Worm (Caenorhabditis elegans): ENCODE data around the gene H08J19.1.

H08J19.1 gene

ce11 chrX:15610527-15611091 is 32.1 kb upstream of the H08J19.1 start:
- TF ChIP-seq Y67H2A.10 (GFP tag; conservative IDR thresholded peaks at IDR 0.05) (no peak), ztf-18 (tag; optimal IDR thresholded peaks at IDR 0.05) (no peak), hmg-20 (GFP tag; IDR thresholded peaks at IDR 0.05) (0 out of 2 replicates have a peak, but pooled peaks have one; percentile 16), K11D2.4 (GFP tag; IDR thresholded peaks at IDR 0.05) (no peak), snpc-3.4 (tag; optimal IDR thresholded peaks at IDR 0.05) (no peak), dpl-1 (GFP tag; optimal IDR thresholded peaks at IDR 0.05) (no peak), lin-54 (GFP tag; optimal IDR thresholded peaks at IDR 0.05) (peak; percentile 15), lir-1 (GFP tag; conservative IDR thresholded peaks at IDR 0.05) (no peak), rcor-1 (GFP tag; IDR thresholded peaks at IDR 0.05) (peak; percentile 52), Y95B8A.8 (GFP tag; IDR thresholded peaks at IDR 0.05) (0 out of 2 replicates have a peak, but pooled peaks have one; percentile 24), ccch-3 (GFP tag; optimal IDR thresholded peaks at IDR 0.05) (no peak), ztf-3 (GFP tag; optimal IDR thresholded peaks at IDR 0.05) (no peak), let-607 (tag; optimal IDR thresholded peaks at IDR 0.05) (peak; percentile 59 to 72), madf-6 (GFP tag; IDR thresholded peaks at IDR 0.05) (no peak), sdz-38 (tag; optimal IDR thresholded peaks at IDR 0.05) (peak; percentile 51), tbx-9 (tag; optimal IDR thresholded peaks at IDR 0.05; ENCODE audit: borderline replicate concordance) (no peak), mel-28 (tag; optimal IDR thresholded peaks at IDR 0.05; ENCODE audit: borderline replicate concordance) (no peak), die-1 (tag; optimal IDR thresholded peaks at IDR 0.05) (no peak), nfya-1 (tag; optimal IDR thresholded peaks at IDR 0.05; ENCODE audit: borderline replicate concordance, insufficient read depth) (no peak), attf-3 (GFP tag; conservative IDR thresholded peaks at IDR 0.05) (no peak), F22D6.2 (tag; optimal IDR thresholded peaks at IDR 0.05) (no peak), hlh-12 (tag; optimal IDR thresholded peaks at IDR 0.05) (no peak), sptf-2 (GFP tag; optimal IDR thresholded peaks at IDR 0.05) (no peak), madf-10 (tag; optimal IDR thresholded peaks at IDR 0.05) (peak; percentile 68), ama-1 (optimal IDR thresholded peaks at IDR 0.05) (no peak), ama-1 (GFP tag; optimal IDR thresholded peaks at IDR 0.05) (peak in 1 of 2 experiments; percentile 76), nhr-80 (tag; optimal IDR thresholded peaks at IDR 0.05) (peak; percentile 98), T26A5.8 (tag; optimal IDR thresholded peaks at IDR 0.05) (no peak), tlf-1 (GFP tag; optimal IDR thresholded peaks at IDR 0.05) (peak; percentile 46), T07F8.4 (tag; optimal IDR thresholded peaks at IDR 0.05) (no peak), ceh-79 (tag; optimal IDR thresholded peaks at IDR 0.05) (no peak), athp-1 (tag; optimal IDR thresholded peaks at IDR 0.05) (no peak), mxl-1 (tag; optimal IDR thresholded peaks at IDR 0.05) (no peak), nfyb-1 (GFP tag; IDR thresholded peaks at IDR 0.05) (peak; percentile 81; the same call in 1 of the 2 replicates), F55B11.4 (tag; optimal IDR thresholded peaks at IDR 0.05; ENCODE audit: borderline replicate concordance, insufficient read depth) (no peak), F37B4.10 (GFP tag; IDR thresholded peaks at IDR 0.05) (no peak), lin-26 (GFP tag; IDR thresholded peaks at IDR 0.05) (no peak), mcd-1 (GFP tag; IDR thresholded peaks at IDR 0.05) (no peak), nhr-179 (tag; optimal IDR thresholded peaks at IDR 0.05) (no peak), ceh-100 (GFP tag; IDR thresholded peaks at IDR 0.05) (no peak), nhr-120 (GFP tag; IDR thresholded peaks at IDR 0.05) (no peak), ekl-4 (GFP tag; IDR thresholded peaks at IDR 0.05) (no peak), efl-1 (GFP tag; optimal IDR thresholded peaks at IDR 0.05) (no peak), Y79H2A.3 (GFP tag; conservative IDR thresholded peaks at IDR 0.05) (no peak), hrde-1 (tag; optimal IDR thresholded peaks at IDR 0.05; ENCODE audit: borderline replicate concordance) (no peak), B0336.3 (GFP tag; IDR thresholded peaks at IDR 0.05) (peak; percentile 91), ets-4 (GFP tag; optimal IDR thresholded peaks at IDR 0.05) (peak; percentile 32), Y53G8AR.9 (GFP tag; conservative IDR thresholded peaks at IDR 0.05) (0 out of 2 replicates have a peak, but pooled peaks have one; percentile 66), F10E7.11 (tag; optimal IDR thresholded peaks at IDR 0.05) (no peak)
